Fruit fly (Drosophila melanogaster) S2 (cell line): ENCODE data around the gene Or92a.

Source experiments
- CG8478 ChIP-seq: fragments of >200 bp; optimal IDR thresholded peaks from 2 replicates; lab custom pipeline; 2018
- CTCF ChIP-seq, 2 experiments: fragments of >200 bp; optimal IDR thresholded peaks; 2 replicates each; lab custom pipeline; 2018

The Or92a gene

DNA sequence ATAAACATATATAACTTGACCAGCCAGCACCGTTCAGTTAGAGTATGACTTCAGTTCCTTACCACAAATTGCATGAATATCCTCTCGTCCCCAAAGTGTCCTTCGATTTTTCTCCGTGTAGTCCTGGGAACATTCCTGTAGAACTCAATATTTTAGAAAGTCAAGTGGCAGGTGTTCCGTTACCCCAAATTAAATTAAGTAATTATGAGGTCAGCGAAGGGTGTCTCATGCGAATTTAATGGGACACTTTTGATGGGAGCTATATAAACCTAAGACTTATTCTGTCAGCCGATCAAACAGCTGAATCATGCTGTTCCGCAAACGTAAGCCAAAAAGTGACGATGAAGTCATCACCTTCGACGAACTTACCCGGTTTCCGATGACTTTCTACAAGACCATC, at the start of gene Or92a:
Gene Or92a (plus strand): TSS at position 301 of the 400 bp plus-strand sequence.
- TF ChIP-seq CTCF (optimal IDR thresholded peaks at IDR 0.05; lab: Kevin White, UChicago) (no peak), CG8478 (lab: Kevin White, UChicago) (no peak)

DNA sequence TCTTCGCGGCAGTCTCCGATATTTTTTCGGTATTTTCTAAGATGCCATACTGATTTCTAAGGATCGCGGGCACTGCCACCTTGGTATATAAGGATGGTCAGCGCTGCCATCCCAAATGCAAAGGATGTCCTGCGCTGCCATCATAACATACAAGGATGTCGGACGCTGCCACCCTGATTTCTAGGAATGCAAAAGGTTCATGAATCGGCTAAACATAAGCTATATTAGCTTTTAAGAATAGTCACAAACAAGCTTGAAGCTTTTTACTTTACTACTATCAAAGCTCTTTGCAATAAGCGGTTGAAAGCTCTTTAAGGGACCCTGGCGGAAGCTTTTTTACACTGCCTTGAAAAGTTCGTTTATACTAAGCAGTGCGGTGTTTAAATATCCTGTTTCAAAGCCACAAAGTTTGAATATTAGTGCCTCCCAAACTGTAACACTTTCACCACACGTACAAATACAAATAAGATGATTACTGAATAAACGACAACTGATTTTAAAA, 40.3 kb upstream of the Or92a start:
- TF ChIP-seq CG8478 (lab: Kevin White, UChicago) (no peak), CTCF (optimal IDR thresholded peaks at IDR 0.05; lab: Kevin White, UChicago) (peak; percentile 51 to 53)

- no peak for TF ChIP-seq CG8478 (lab: Kevin White, UChicago)
- TF ChIP-seq CTCF (optimal IDR thresholded peaks at IDR 0.05; lab: Kevin White, UChicago) = no peak
Measured at dm6 chr3R:20472764-20473390, 31.7 kb upstream of the Or92a start.

DNA sequence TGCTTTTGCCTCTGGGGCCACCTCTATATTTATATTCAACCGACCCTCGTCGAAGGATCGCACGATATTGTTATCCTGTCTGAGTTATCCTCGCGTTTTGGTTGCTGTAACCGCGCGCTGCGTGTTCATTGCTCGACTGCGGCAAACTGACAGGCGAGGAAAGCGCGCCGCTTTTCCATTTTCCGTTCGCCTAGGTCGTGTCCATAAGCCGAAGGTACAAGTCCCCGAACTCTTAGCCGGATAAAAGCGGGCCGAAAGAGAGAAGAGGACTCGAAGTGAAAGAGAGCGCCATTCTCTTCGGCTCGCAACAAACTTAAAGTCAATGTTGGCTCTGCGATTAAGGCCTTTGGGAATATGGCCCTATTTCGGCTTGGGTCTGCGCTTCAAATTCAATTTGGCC, 20.1 kb upstream of the Or92a start, which contains the start of gene Gfrl:
Gene Gfrl (minus strand): TSS at position 148 of the 400 bp plus-strand sequence.
- TF ChIP-seq CG8478 (lab: Kevin White, UChicago) (no peak), CTCF (optimal IDR thresholded peaks at IDR 0.05; lab: Kevin White, UChicago) (no peak)

DNA sequence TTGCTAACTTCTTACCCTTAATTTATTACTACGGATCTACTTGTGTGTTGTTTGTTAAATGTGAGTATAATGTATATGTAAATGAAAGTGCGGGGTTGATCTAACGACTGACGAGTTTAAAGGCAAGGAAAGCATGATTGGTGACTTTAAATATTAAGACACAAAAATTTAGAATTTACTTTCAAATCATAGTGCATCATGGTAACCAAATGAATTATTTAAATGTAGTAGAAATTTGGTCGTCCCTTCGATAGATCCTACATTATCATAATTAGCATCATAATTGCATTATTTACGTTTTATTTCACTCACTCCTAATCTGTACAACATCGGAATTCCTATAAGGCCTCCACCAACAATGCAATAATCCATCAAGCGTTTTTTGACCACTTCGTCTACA, 3.3 kb upstream of the Or92a start, which contains the start of gene Dic2:
Gene Dic2 (minus strand): TSS at position 101 of the 400 bp plus-strand sequence.
- no peak for TF ChIP-seq CTCF (optimal IDR thresholded peaks at IDR 0.05; lab: Kevin White, UChicago)
- no peak for TF ChIP-seq CG8478 (lab: Kevin White, UChicago)

- no peak for TF ChIP-seq CTCF (optimal IDR thresholded peaks at IDR 0.05; lab: Kevin White, UChicago)
- TF ChIP-seq CG8478 (lab: Kevin White, UChicago) = no peak
Measured at dm6 chr3R:20501910-20502309, 2.7 kb upstream of the Or92a start, which contains the start of gene CG46441. Gene CG46441, minus strand, starts transcription at chr3R:20502010.

DNA sequence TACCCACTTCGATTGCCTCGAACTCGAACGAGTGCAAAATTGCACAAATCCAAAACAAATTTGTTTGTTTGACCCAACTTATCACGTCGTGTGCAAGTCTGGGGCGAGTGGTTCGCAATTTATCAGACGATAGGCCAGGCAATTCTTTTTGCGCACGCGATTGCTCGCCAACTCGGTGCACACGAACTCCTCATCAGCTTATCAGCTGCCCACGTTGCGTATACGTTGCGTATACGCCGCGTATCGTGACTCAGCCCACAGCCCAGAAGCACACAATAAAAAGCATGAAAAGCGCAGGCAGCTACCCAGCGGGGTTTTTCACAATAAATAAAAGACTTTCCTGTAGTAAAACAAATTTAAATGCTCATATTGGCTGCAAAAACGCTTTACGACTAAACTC, 942 bp upstream of the Or92a start, which contains the start of gene MtnB:
Gene MtnB (minus strand): TSS at position 101 of the 400 bp plus-strand sequence.
- no peak for TF ChIP-seq CTCF (optimal IDR thresholded peaks at IDR 0.05; lab: Kevin White, UChicago)
- no peak for TF ChIP-seq CG8478 (lab: Kevin White, UChicago)

DNA sequence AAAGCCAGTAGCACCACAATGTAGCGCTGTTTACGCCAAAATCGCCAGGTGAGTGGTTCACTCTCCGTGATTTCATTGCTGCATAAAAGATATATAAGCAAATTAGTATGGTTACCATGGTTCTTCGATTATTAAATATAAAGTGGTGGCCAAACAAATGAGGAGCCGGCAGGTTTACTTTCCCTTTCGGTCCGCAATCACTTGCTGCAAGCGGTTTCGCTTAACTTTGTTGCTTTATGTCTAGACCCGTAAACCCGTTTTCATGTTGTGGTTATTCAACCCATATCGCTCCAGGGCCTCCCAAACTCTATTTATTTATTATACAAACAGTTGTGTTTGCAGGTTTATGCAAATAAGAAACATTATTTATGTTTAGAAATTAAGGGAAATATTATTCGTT, 4.8 kb downstream of the Or92a start:
- no peak for TF ChIP-seq CG8478 (lab: Kevin White, UChicago)
- TF ChIP-seq CTCF (optimal IDR thresholded peaks at IDR 0.05; lab: Kevin White, UChicago) = no peak

dm6 chr3R:20512368-20512767, 7.8 kb downstream of the Or92a start, which contains the start of gene MFS9:
Gene MFS9, minus strand, starts transcription at chr3R:20512468.
- TF ChIP-seq CG8478 (lab: Kevin White, UChicago) (no peak), CTCF (optimal IDR thresholded peaks at IDR 0.05; lab: Kevin White, UChicago) (no peak)

dm6 chr3R:20534575-20534974, 30.0 kb downstream of the Or92a start, which contains the start of the genes MtnE and MtnD:
Gene MtnE, minus strand, starts transcription at chr3R:20534704.
Gene MtnD, plus strand, starts transcription at chr3R:20534962.
- no peak for TF ChIP-seq CTCF (optimal IDR thresholded peaks at IDR 0.05; lab: Kevin White, UChicago)
- no peak for TF ChIP-seq CG8478 (lab: Kevin White, UChicago)

DNA sequence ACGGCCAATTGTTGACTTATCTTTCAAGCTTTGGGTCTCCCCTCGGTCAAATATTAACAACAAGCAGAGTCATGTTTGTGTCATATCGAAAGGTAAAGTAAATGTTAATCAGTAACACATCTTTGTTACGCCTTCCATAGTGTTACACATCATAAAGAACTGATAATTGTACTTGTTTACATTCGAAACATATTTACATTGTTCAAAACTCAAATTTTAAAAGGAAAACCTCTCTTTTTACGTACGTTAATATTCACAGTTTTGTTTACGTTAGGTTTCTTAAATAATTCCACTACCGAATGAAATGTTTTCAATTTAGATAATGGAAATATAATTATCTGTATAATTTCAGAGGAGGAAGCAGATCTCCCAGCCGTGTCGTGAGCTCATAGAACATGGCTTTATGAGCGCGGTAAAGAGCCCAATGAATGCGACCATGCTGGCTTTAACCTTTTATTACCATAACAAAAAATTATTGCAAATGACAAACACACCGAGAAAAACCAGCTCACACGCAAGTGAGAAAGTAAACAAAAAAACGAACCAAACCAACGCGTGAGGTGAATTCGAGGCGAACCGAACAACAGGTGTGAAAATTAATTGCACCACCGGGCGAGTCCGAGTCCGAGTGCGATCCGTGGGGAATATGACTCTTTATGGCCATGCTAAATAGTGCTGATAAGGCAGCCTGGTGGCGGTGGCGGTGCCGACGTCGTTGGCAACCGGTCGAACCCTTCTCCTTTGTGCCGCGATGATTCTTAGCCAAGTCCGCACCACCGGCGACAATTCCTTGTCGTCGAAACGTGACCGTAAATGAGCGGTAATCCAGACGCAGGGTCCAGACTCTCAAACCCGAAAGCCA, 37.9 kb downstream of the Or92a start:
- TF ChIP-seq CTCF (optimal IDR thresholded peaks at IDR 0.05; lab: Kevin White, UChicago) (no peak), CG8478 (lab: Kevin White, UChicago) (no peak)

- TF ChIP-seq CTCF (optimal IDR thresholded peaks at IDR 0.05; lab: Kevin White, UChicago) (no peak), CG8478 (lab: Kevin White, UChicago) (no peak)
Measured at dm6 chr3R:20543220-20543619, 38.6 kb downstream of the Or92a start.

DNA sequence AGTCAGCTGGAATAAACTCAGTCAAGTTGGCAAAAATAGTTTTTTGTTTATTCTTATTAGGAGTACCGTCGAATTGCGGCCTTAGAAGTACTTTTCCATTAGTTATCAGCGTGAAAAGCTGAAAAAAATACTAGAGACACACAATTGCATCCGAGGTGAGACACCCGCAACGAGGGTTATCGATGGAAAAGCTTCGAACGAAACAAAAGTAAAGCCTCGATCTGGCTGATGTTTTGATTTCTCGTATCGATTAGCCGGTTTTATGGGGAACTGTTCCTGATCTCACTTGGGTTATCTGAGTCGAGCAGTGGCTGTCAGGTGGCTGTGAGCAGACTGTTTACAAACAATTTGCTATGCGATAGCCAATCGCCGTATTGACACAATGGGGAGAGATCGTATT, 39.1 kb downstream of the Or92a start:
- TF ChIP-seq CG8478 (lab: Kevin White, UChicago) (no peak), CTCF (optimal IDR thresholded peaks at IDR 0.05; lab: Kevin White, UChicago) (no peak)

dm6 chr3R:20544952-20545351, 40.4 kb downstream of the Or92a start:
- TF ChIP-seq CG8478 (lab: Kevin White, UChicago) (no peak), CTCF (optimal IDR thresholded peaks at IDR 0.05; lab: Kevin White, UChicago) (no peak)

- TF ChIP-seq CG8478 (lab: Kevin White, UChicago) (no peak), CTCF (optimal IDR thresholded peaks at IDR 0.05; lab: Kevin White, UChicago) (no peak)
Measured at dm6 chr3R:20545678-20546077, 41.1 kb downstream of the Or92a start.
